Worm (Caenorhabditis elegans) whole organism, L4 larva: Measurements from ENCODE around the gene Y34B4A.7.

ENCODE experiments used
- D1046.2 ChIP-seq: fragments of 200-800 bp; sonication (Bioruptor generic); IDR thresholded peaks from 2 replicates; pipeline ENCODE4 v1.3.6; 2022; ENCODE audit warnings: missing genetic modification characterization, missing compliant biosample characterization
- F44E2.7 ChIP-seq: fragments of 200-800 bp; sonication (Bioruptor generic); IDR thresholded peaks from 2 replicates; pipeline ENCODE4 v2.1.2; 2022; ENCODE audit warnings: missing genetic modification characterization, missing compliant biosample characterization
- F49E8.2 ChIP-seq: sonication (generic microtip); optimal IDR thresholded peaks from 2 replicates; lab custom pipeline; 2016; ENCODE audit warnings: missing compliant biosample characterization, mild to moderate bottlenecking, missing genetic modification characterization, borderline replicate concordance
- R02D3.7 ChIP-seq: fragments of 150-350 bp; sonication (generic microtip); optimal IDR thresholded peaks from 3 replicates; lab custom pipeline; 2014; ENCODE audit warnings: missing biosample characterization, missing genetic modification characterization
- Y105C5A.15 ChIP-seq: fragments of 200-800 bp; sonication (Bioruptor generic); IDR thresholded peaks from 2 replicates; pipeline ENCODE4 v1.3.6; 2022; ENCODE audit warnings: missing genetic modification characterization, missing compliant biosample characterization
- aha-1 ChIP-seq: fragments of 150-350 bp; peaks from one replicate; lab custom pipeline; 2014; ENCODE audit warnings: missing biosample characterization, missing genetic modification characterization
- ceh-20 ChIP-seq: fragments of 200-800 bp; sonication (Bioruptor generic); IDR thresholded peaks from 2 replicates; pipeline ENCODE4 v1.3.6; 2022; ENCODE audit warnings: missing genetic modification reagents, missing genetic modification characterization, missing compliant biosample characterization
- ceh-28 ChIP-seq: fragments of 150-350 bp; optimal IDR thresholded peaks from 2 replicates; lab custom pipeline; 2014; ENCODE audit warnings: missing biosample characterization, missing genetic modification reagents, missing genetic modification characterization
- daf-8 ChIP-seq: fragments of 200-800 bp; sonication (Bioruptor generic); IDR thresholded peaks from 2 replicates; pipeline ENCODE4 v1.3.6; 2022; ENCODE audit warnings: missing genetic modification characterization, missing compliant biosample characterization
- dmd-6 ChIP-seq: fragments of 200-800 bp; sonication (Bioruptor generic); IDR thresholded peaks from 2 replicates; pipeline ENCODE4 v1.3.6; 2022; ENCODE audit warnings: missing genetic modification reagents, missing genetic modification characterization, missing compliant biosample characterization
- dmd-9 ChIP-seq: fragments of 200-800 bp; sonication (Bioruptor generic); IDR thresholded peaks from 2 replicates; pipeline ENCODE4 v1.3.6; 2022; ENCODE audit warnings: missing genetic modification reagents, missing genetic modification characterization, missing compliant biosample characterization
- duxl-1 ChIP-seq: sonication (generic microtip); optimal IDR thresholded peaks from 2 replicates; lab custom pipeline; 2016; ENCODE audit warnings: mild to moderate bottlenecking, missing genetic modification characterization, moderate library complexity, missing compliant biosample characterization; ENCODE audit not compliant: poor library complexity
- dve-1 ChIP-seq: sonication (generic microtip); optimal IDR thresholded peaks from 2 replicates; lab custom pipeline; 2017; ENCODE audit warnings: antibody characterized with exemption, mild to moderate bottlenecking, missing genetic modification characterization, missing compliant biosample characterization; ENCODE audit not compliant: insufficient read depth
- egl-43 ChIP-seq: fragments of 200-800 bp; sonication (Bioruptor generic); IDR thresholded peaks from 2 replicates; pipeline ENCODE4 v1.3.6; 2022; ENCODE audit warnings: missing genetic modification reagents, missing genetic modification characterization, missing compliant biosample characterization
- gei-8 ChIP-seq: fragments of 200-800 bp; sonication (Bioruptor generic); optimal IDR thresholded peaks from 2 replicates; lab custom pipeline; 2018; ENCODE audit warnings: mild to moderate bottlenecking, missing genetic modification characterization, missing compliant biosample characterization
- hif-1 ChIP-seq, 2 experiments: sonication (generic microtip); optimal IDR thresholded peaks; 2 replicates each; lab custom pipeline; 2016 to 2017; ENCODE audit warnings: missing compliant biosample characterization in 2 of 2, missing genetic modification characterization in 2 of 2, missing genetic modification reagents in 2 of 2, missing genotype in 2 of 2, mild to moderate bottlenecking in 1 of 2
- hlh-11 ChIP-seq: fragments of 200-800 bp; sonication (Bioruptor generic); optimal IDR thresholded peaks from 2 replicates; lab custom pipeline; 2018; ENCODE audit warnings: mild to moderate bottlenecking, missing genetic modification characterization, missing compliant biosample characterization
- lin-1 ChIP-seq: fragments of 200-800 bp; sonication (Bioruptor generic); IDR thresholded peaks from 2 replicates; pipeline ENCODE4 v1.3.6; 2022; ENCODE audit warnings: missing genetic modification reagents, missing genetic modification characterization, missing compliant biosample characterization
- lin-15B ChIP-seq: fragments of 150-350 bp; sonication (generic microtip); optimal IDR thresholded peaks from 3 replicates; lab custom pipeline; 2014; ENCODE audit warnings: missing biosample characterization, missing genetic modification characterization
- lin-29 ChIP-seq: fragments of 200-800 bp; sonication (Bioruptor generic); IDR thresholded peaks from 2 replicates; pipeline ENCODE4 v1.3.6; 2022; ENCODE audit warnings: missing genetic modification reagents, missing genetic modification characterization, missing compliant biosample characterization
- lin-39 ChIP-seq: fragments of 150-350 bp; optimal IDR thresholded peaks from 2 replicates; lab custom pipeline; 2014; ENCODE audit warnings: missing biosample characterization, missing genetic modification reagents, missing genetic modification characterization
- lir-3 ChIP-seq: sonication (generic microtip); optimal IDR thresholded peaks from 2 replicates; lab custom pipeline; 2016; ENCODE audit warnings: mild to moderate bottlenecking, missing genetic modification characterization, missing compliant biosample characterization
- madf-9 ChIP-seq: fragments of 200-800 bp; sonication (Bioruptor generic); conservative IDR thresholded peaks from 2 replicates; pipeline ENCODE4 v1.3.6; 2022; ENCODE audit warnings: missing genetic modification reagents, missing genetic modification characterization, missing compliant biosample characterization
- mdl-1 ChIP-seq, 2 experiments: fragments of 150-350 bp in 1 of 2; sonication (generic microtip) in 1 of 2; optimal IDR thresholded peaks; 2 replicates each; lab custom pipeline; 2014 to 2017; ENCODE audit warnings: missing biosample characterization in 2 of 2, missing genetic modification characterization in 2 of 2
- mes-2 ChIP-seq: sonication (generic microtip); optimal IDR thresholded peaks from 2 replicates; lab custom pipeline; 2016; ENCODE audit warnings: missing genotype, mild to moderate bottlenecking, missing genetic modification characterization, missing compliant biosample characterization; ENCODE audit not compliant: poor library complexity, severe bottlenecking
- mxl-3 ChIP-seq: fragments of 200-800 bp; sonication (Bioruptor generic); optimal IDR thresholded peaks from 2 replicates; lab custom pipeline; 2018; ENCODE audit warnings: mild to moderate bottlenecking, missing genetic modification characterization, missing compliant biosample characterization
- nhr-102 ChIP-seq: sonication (generic microtip); optimal IDR thresholded peaks from 2 replicates; lab custom pipeline; 2016; ENCODE audit warnings: mild to moderate bottlenecking, missing genetic modification characterization, moderate library complexity, missing compliant biosample characterization
- nhr-11 ChIP-seq: fragments of 150-350 bp; optimal IDR thresholded peaks from 2 replicates; lab custom pipeline; 2014; ENCODE audit warnings: missing biosample characterization, missing genetic modification characterization
- nhr-111 ChIP-seq: fragments of 200-800 bp; sonication (Bioruptor generic); optimal IDR thresholded peaks from 2 replicates; lab custom pipeline; 2018; ENCODE audit warnings: mild to moderate bottlenecking, missing genetic modification characterization, missing compliant biosample characterization
- nhr-28 ChIP-seq: fragments of 150-350 bp; optimal IDR thresholded peaks from 2 replicates; lab custom pipeline; 2014; ENCODE audit warnings: missing biosample characterization, missing genetic modification characterization
- nhr-76 ChIP-seq: fragments of 150-350 bp; optimal IDR thresholded peaks from 2 replicates; lab custom pipeline; 2014; ENCODE audit warnings: missing biosample characterization, missing genetic modification characterization
- pqm-1 ChIP-seq: sonication (generic microtip); optimal IDR thresholded peaks from 2 replicates; lab custom pipeline; 2017; ENCODE audit warnings: missing biosample characterization, missing genetic modification characterization
- saeg-2 ChIP-seq: fragments of 200-800 bp; sonication (Bioruptor generic); IDR thresholded peaks from 2 replicates; pipeline ENCODE4 v1.3.6; 2022; ENCODE audit warnings: missing genetic modification reagents, missing genetic modification characterization, missing compliant biosample characterization
- snpc-4 ChIP-seq: fragments of 150-350 bp; optimal IDR thresholded peaks from 2 replicates; lab custom pipeline; 2014; ENCODE audit warnings: missing biosample characterization, missing genetic modification characterization
- tag-97 ChIP-seq: fragments of 200-800 bp; sonication (Bioruptor generic); IDR thresholded peaks from 2 replicates; pipeline ENCODE4 v1.3.6; 2022; ENCODE audit warnings: missing genetic modification characterization, missing compliant biosample characterization
- unc-62 ChIP-seq, 3 experiments: fragments of 150-350 bp in 1 of 3; sonication (generic microtip); optimal IDR thresholded peaks in 2 of 3; peaks in 1 of 3; 1 replicate in 1 of 3; 2 replicates in 2 of 3; lab custom pipeline; 2014 to 2017; ENCODE audit warnings: missing biosample characterization in 3 of 3, missing genetic modification characterization in 3 of 3, missing genetic modification reagents in 3 of 3, missing genotype in 1 of 3
- vab-7 ChIP-seq: fragments of 200-800 bp; sonication (Bioruptor generic); IDR thresholded peaks from 2 replicates; pipeline ENCODE4 v1.3.6; 2022; ENCODE audit warnings: missing genetic modification reagents, missing genetic modification characterization, missing compliant biosample characterization
- zfp-2 ChIP-seq: sonication (generic microtip); optimal IDR thresholded peaks from 2 replicates; lab custom pipeline; 2016; ENCODE audit warnings: mild to moderate bottlenecking, missing genetic modification characterization, missing compliant biosample characterization
- zfp-3 ChIP-seq: fragments of 200-800 bp; sonication (Bioruptor generic); conservative IDR thresholded peaks from 2 replicates; pipeline ENCODE4 v1.3.6; 2022; ENCODE audit warnings: missing genetic modification reagents, missing genetic modification characterization, missing compliant biosample characterization
- zip-11 ChIP-seq: fragments of 200-800 bp; sonication (Bioruptor generic); IDR thresholded peaks from 2 replicates; pipeline ENCODE4 v1.3.6; 2022; ENCODE audit warnings: missing genetic modification characterization, missing compliant biosample characterization
- ztf-11 ChIP-seq: fragments of 150-350 bp; optimal IDR thresholded peaks from 2 replicates; lab custom pipeline; 2014; ENCODE audit warnings: missing biosample characterization, missing genetic modification characterization

The Y34B4A.7 gene

ce11 chrX:5216063-5216462, 28.1 kb upstream of the Y34B4A.7 start, which contains the start of gene hrpa-2:
hrpa-2 (plus strand) TSS chrX:5216363.
- TF ChIP-seq duxl-1 (tag; lab: Kevin White, UChicago) = no peak
- no peak for TF ChIP-seq D1046.2 (GFP tag; lab: Robert Waterston, UW)
- no peak for TF ChIP-seq lin-29
- TF ChIP-seq F49E8.2 = no peak
- TF ChIP-seq nhr-111 (GFP tag; lab: Kevin White, UChicago) = no peak
- TF ChIP-seq daf-8 = no peak
- TF ChIP-seq R02D3.7 (tag; lab: Kevin White, UChicago) = no peak
- no peak for TF ChIP-seq zip-11
- TF ChIP-seq F44E2.7 (GFP tag; lab: Robert Waterston, UW) = no peak
- no peak for TF ChIP-seq nhr-102 (tag; lab: Kevin White, UChicago)
- TF ChIP-seq aha-1 (tag; lab: Kevin White, UChicago) = no peak
- TF ChIP-seq lin-39 (tag; lab: Kevin White, UChicago) = no peak
- TF ChIP-seq, all 104 proteins: peak for 0

ce11 chrX:5218323-5218722, 25.8 kb upstream of the Y34B4A.7 start:
- peak; percentile 95 for TF ChIP-seq aha-1 (tag; lab: Kevin White, UChicago)
- TF ChIP-seq zfp-3 = no peak
- TF ChIP-seq, all 104 proteins: peak for 1

ce11 chrX:5226265-5226664, 17.9 kb upstream of the Y34B4A.7 start, which contains the start of gene H28G03.3:
H28G03.3 (minus strand) TSS chrX:5226365.
- TF ChIP-seq unc-62 (GFP tag; optimal IDR thresholded peaks at IDR 0.05 in 1 of 2; lab: Kevin White, UChicago) = peak in 1 of 2 experiments; percentile 11
- no peak for TF ChIP-seq unc-62 (tag; optimal IDR thresholded peaks at IDR 0.05; lab: Kevin White, UChicago)
- no peak for TF ChIP-seq vab-7 (GFP tag; lab: Robert Waterston, UW)
- TF ChIP-seq, all 104 proteins: peak for 1

ce11 chrX:5238246-5238645, 5.9 kb upstream of the Y34B4A.7 start:
- TF ChIP-seq mxl-3 (GFP tag; lab: Kevin White, UChicago) = no peak
- no peak for TF ChIP-seq nhr-76 (tag; lab: Kevin White, UChicago)
- no peak for TF ChIP-seq egl-43 (GFP tag; lab: Robert Waterston, UW)
- TF ChIP-seq aha-1 (tag; lab: Kevin White, UChicago) = peak; percentile 61
- no peak for TF ChIP-seq ceh-28
- peak in 1 of 2 experiments; percentile 57 for TF ChIP-seq unc-62 (GFP tag; optimal IDR thresholded peaks at IDR 0.05 in 1 of 2; lab: Kevin White, UChicago)
- no peak for TF ChIP-seq unc-62 (tag; optimal IDR thresholded peaks at IDR 0.05; lab: Kevin White, UChicago)
- TF ChIP-seq lin-15B (tag; lab: Kevin White, UChicago) = no peak
- no peak for TF ChIP-seq mdl-1 (tag; optimal IDR thresholded peaks at IDR 0.05; lab: Kevin White, UChicago)

ce11 chrX:5243382-5243979, 656 bp upstream of the Y34B4A.7 start, which contains the start of gene mtm-5:
mtm-5 (minus strand) TSS chrX:5243408.
- TF ChIP-seq lir-3 = no peak
- peak; percentile 57 for TF ChIP-seq nhr-28 (tag; lab: Kevin White, UChicago)
- peak; percentile 32 for TF ChIP-seq mes-2 (tag; lab: Kevin White, UChicago)
- TF ChIP-seq gei-8 = no peak
- no peak for TF ChIP-seq dmd-9 (GFP tag; lab: Robert Waterston, UW)
- peak; percentile 65; the same call in 1 of the 2 replicates for TF ChIP-seq dmd-6 (GFP tag; lab: Robert Waterston, UW)
- TF ChIP-seq ceh-20 (GFP tag; lab: Robert Waterston, UW) = no peak
- peak; percentile 68 for TF ChIP-seq pqm-1 (tag; lab: Kevin White, UChicago)
- TF ChIP-seq saeg-2 = no peak
- TF ChIP-seq hif-1 (tag; optimal IDR thresholded peaks at IDR 0.05; lab: Kevin White, UChicago) = no peak
- TF ChIP-seq madf-9 (GFP tag; lab: Robert Waterston, UW) = no peak
- peak; percentile 55 for TF ChIP-seq hlh-11 (tag; lab: Kevin White, UChicago)
- no peak for TF ChIP-seq ztf-11 (tag; lab: Kevin White, UChicago)
- TF ChIP-seq lin-1 = peak; percentile 14; the same call in 1 of the 2 replicates
- TF ChIP-seq snpc-4 (tag; lab: Kevin White, UChicago) = no peak
- TF ChIP-seq nhr-11 = no peak
- TF ChIP-seq dve-1 (tag; lab: Kevin White, UChicago) = peak; percentile 57
- no peak for TF ChIP-seq Y105C5A.15
- TF ChIP-seq tag-97 (GFP tag; lab: Robert Waterston, UW) = no peak
- TF ChIP-seq zfp-2 (tag; lab: Kevin White, UChicago) = no peak
